Worm (Caenorhabditis elegans) whole organism, L4 larva: ENCODE data around the gene C55A6.1.

Experiments
- aly-2 ChIP-seq: sonication (generic microtip); optimal IDR thresholded peaks from 2 replicates; lab custom pipeline; 2018; ENCODE audit warnings: missing biosample characterization, missing genetic modification characterization
- ces-1 ChIP-seq: fragments of 150-350 bp; sonication (generic microtip); optimal IDR thresholded peaks from 4 replicates; lab custom pipeline; 2014; ENCODE audit warnings: missing biosample characterization, missing genetic modification reagents, missing genetic modification characterization
- dmd-8 ChIP-seq: fragments of 200-800 bp; sonication (Bioruptor generic); IDR thresholded peaks from 2 replicates; pipeline ENCODE4 v1.3.6; 2022; ENCODE audit warnings: missing genetic modification characterization, missing compliant biosample characterization
- dve-1 ChIP-seq: sonication (generic microtip); optimal IDR thresholded peaks from 2 replicates; lab custom pipeline; 2017; ENCODE audit warnings: antibody characterized with exemption, mild to moderate bottlenecking, missing genetic modification characterization, missing compliant biosample characterization; ENCODE audit not compliant: insufficient read depth
- fkh-10 ChIP-seq: fragments of 150-350 bp; optimal IDR thresholded peaks from 2 replicates; lab custom pipeline; 2014; ENCODE audit warnings: missing biosample characterization, missing genetic modification reagents, missing genetic modification characterization
- madf-5 ChIP-seq, 2 experiments: fragments of 200-800 bp; sonication (Bioruptor generic); IDR thresholded peaks; 2 replicates each; pipeline ENCODE4 v1.3.6; 2022; ENCODE audit warnings: missing compliant biosample characterization in 2 of 2, missing genetic modification characterization in 2 of 2
- nhr-25 ChIP-seq: sonication (generic microtip); optimal IDR thresholded peaks from 2 replicates; lab custom pipeline; 2017; ENCODE audit warnings: missing genetic modification characterization, mild to moderate bottlenecking, missing compliant biosample characterization, antibody characterized with exemption, moderate library complexity, borderline replicate concordance; ENCODE audit not compliant: insufficient read depth
- skn-1 ChIP-seq: fragments of 150-350 bp; optimal IDR thresholded peaks from 2 replicates; lab custom pipeline; 2014; ENCODE audit warnings: missing biosample characterization, missing genetic modification characterization
- unc-62 ChIP-seq, 3 experiments: fragments of 150-350 bp in 1 of 3; sonication (generic microtip); optimal IDR thresholded peaks in 2 of 3; peaks in 1 of 3; 1 replicate in 1 of 3; 2 replicates in 2 of 3; lab custom pipeline; 2014 to 2017; ENCODE audit warnings: missing biosample characterization in 3 of 3, missing genetic modification characterization in 3 of 3, missing genetic modification reagents in 3 of 3, missing genotype in 1 of 3

- TF ChIP-seq nhr-25 (tag; lab: Kevin White, UChicago), result peak; percentile 87
- TF ChIP-seq ces-1 (GFP tag; lab: Kevin White, UChicago), result no peak
- TF ChIP-seq dve-1 (tag; lab: Kevin White, UChicago), result no peak
- no peak for TF ChIP-seq skn-1
- TF ChIP-seq fkh-10 (GFP tag; lab: Kevin White, UChicago), result no peak
- TF ChIP-seq madf-5 (GFP tag; IDR thresholded peaks at IDR 0.05; lab: Robert Waterston, UW), result no peak
- TF ChIP-seq aly-2 (tag; lab: Kevin White, UChicago), result no peak
- peak in 1 of 2 experiments; percentile 48 for TF ChIP-seq unc-62 (GFP tag; optimal IDR thresholded peaks at IDR 0.05 in 1 of 2; lab: Kevin White, UChicago)
- no peak for TF ChIP-seq unc-62 (tag; optimal IDR thresholded peaks at IDR 0.05; lab: Kevin White, UChicago)
- no peak for TF ChIP-seq dmd-8 (GFP tag; lab: Robert Waterston, UW)
These were observed 26.3 kb upstream of the C55A6.1 start for ce11 chrV:11531100-11531499.
